Worm (Caenorhabditis elegans) whole organism, midembryonic: ENCODE measurements around the gene F42G4.7.

ENCODE experiments used
- T22C8.4 ChIP-seq: fragments of 200-800 bp; sonication (Bioruptor generic); IDR thresholded peaks from 2 replicates; pipeline ENCODE4 v1.3.6; 2022; ENCODE audit warnings: missing genetic modification characterization, missing compliant biosample characterization
- cog-1 ChIP-seq: sonication (generic microtip); optimal IDR thresholded peaks from 2 replicates; lab custom pipeline; 2016; ENCODE audit warnings: missing genetic modification characterization, missing compliant biosample characterization
- flt-1 ChIP-seq: fragments of 200-800 bp; sonication (Bioruptor generic); IDR thresholded peaks from 2 replicates; pipeline ENCODE4 v1.3.6; 2022; ENCODE audit warnings: missing genetic modification characterization, missing compliant biosample characterization
- klf-2 ChIP-seq: fragments of 200-800 bp; sonication (Bioruptor generic); conservative IDR thresholded peaks from 2 replicates; pipeline ENCODE4 v1.3.6; 2022; ENCODE audit warnings: missing genetic modification reagents, missing genetic modification characterization, missing compliant biosample characterization
- med-1 ChIP-seq: sonication (generic microtip); optimal IDR thresholded peaks from 2 replicates; lab custom pipeline; 2017; ENCODE audit warnings: missing genetic modification characterization, mild to moderate bottlenecking, missing compliant biosample characterization, antibody characterized with exemption, missing genetic modification reagents; ENCODE audit not compliant: insufficient read depth
- ref-1 ChIP-seq: fragments of 200-800 bp; sonication (Bioruptor generic); conservative IDR thresholded peaks from 2 replicates; pipeline ENCODE4 v1.3.6; 2022; ENCODE audit warnings: missing genetic modification reagents, missing genetic modification characterization, missing compliant biosample characterization
- tab-1 ChIP-seq: fragments of 200-800 bp; sonication (Bioruptor generic); IDR thresholded peaks from 2 replicates; pipeline ENCODE4 v1.3.6; 2022; ENCODE audit warnings: missing genetic modification characterization, missing compliant biosample characterization
- ztf-23 ChIP-seq: fragments of 200-800 bp; sonication (Bioruptor generic); IDR thresholded peaks from 2 replicates; pipeline ENCODE4 v1.3.6; 2022; ENCODE audit warnings: missing genetic modification reagents, missing genetic modification characterization, missing compliant biosample characterization
- ztf-29 ChIP-seq: fragments of 200-800 bp; sonication (Bioruptor generic); IDR thresholded peaks from 2 replicates; pipeline ENCODE4 v1.3.6; 2022; ENCODE audit warnings: missing genetic modification reagents, missing genetic modification characterization, missing compliant biosample characterization

The F42G4.7 gene

DNA sequence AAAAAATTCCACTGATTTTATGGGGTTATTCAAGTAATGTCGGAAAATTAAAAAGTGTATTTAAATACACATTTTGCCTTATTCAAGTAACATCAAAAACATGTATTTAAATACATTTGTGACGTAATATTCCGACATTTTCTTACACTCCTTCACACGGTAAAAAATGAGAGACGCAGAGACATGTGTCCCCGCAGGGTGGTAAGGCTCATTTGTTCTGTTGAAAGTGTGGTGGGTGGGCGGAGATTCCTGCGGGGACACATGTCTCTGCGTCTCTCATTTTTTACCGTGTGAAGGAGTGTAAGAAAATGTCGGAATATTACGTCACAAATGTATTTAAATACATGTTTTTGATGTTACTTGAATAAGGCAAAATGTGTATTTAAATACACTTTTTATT lies 30.7 kb downstream of the F42G4.7 start:
- TF ChIP-seq T22C8.4 (GFP tag; lab: Robert Waterston, UW) (peak; percentile 30; the same call in 1 of the 2 replicates), flt-1 (GFP tag; lab: Robert Waterston, UW) (peak; percentile 90), ref-1 (GFP tag; lab: Robert Waterston, UW) (peak; percentile 56; the same call in 1 of the 2 replicates), tab-1 (GFP tag; lab: Robert Waterston, UW) (0 out of 2 replicates have a peak, but pooled peaks have one; percentile 42), klf-2 (GFP tag; lab: Robert Waterston, UW) (peak; percentile 71; the same call in 1 of the 2 replicates), ztf-23 (GFP tag; lab: Robert Waterston, UW) (peak; percentile 69; the same call in 1 of the 2 replicates)

DNA sequence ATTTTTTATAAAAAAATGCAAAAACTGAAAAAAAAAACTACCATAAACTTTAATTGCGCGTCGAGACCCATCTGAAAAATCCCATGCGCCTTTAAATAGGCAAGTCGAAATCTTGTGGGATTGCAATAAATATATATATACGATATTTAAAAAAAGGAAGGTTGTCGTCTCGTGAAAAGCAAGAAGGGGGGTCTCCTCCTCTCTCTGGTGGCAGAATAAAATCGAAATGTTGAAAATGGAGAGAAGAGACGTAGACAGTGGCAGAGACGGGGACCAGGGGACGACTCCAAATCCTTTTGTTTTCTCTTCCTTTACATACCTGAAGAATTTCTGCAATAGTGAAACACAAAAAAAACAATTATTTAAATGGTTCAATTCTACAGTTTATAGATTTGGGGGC lies 33.1 kb downstream of the F42G4.7 start, which contains the start of gene F18A11.5:
TSS of gene F18A11.5 (minus strand) at position 321 of the 400 bp plus-strand sequence.
- TF ChIP-seq med-1 (GFP tag; lab: Kevin White, UChicago): no peak
- TF ChIP-seq ztf-23 (GFP tag; lab: Robert Waterston, UW): no peak
- no peak for TF ChIP-seq flt-1 (GFP tag; lab: Robert Waterston, UW)
- TF ChIP-seq T22C8.4 (GFP tag; lab: Robert Waterston, UW): no peak
- no peak for TF ChIP-seq ztf-29 (GFP tag; lab: Robert Waterston, UW)
- TF ChIP-seq tab-1 (GFP tag; lab: Robert Waterston, UW): no peak
- TF ChIP-seq cog-1 (tag; lab: Kevin White, UChicago): no peak
- TF ChIP-seq ref-1 (GFP tag; lab: Robert Waterston, UW): no peak
- TF ChIP-seq klf-2 (GFP tag; lab: Robert Waterston, UW): no peak

DNA sequence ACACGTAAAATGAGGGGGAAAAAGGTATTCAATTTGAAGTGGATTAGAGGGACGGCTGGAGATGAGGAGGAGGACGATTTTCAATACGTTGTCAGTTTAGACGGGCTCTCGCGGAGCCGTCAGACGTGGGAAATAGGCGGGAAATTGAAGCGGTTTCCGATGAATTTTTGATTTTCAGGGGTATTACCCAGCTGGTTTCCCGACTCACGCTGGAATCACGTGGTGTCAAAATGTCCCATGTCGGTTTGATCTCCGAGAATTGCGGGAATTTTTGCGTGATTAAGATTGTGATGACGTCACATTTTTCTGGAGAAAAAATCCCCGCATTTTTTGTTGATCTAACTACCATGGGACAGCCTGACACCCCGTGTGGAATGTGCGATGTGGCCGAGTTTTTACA lies 34.4 kb downstream of the F42G4.7 start:
- no peak for TF ChIP-seq ztf-23 (GFP tag; lab: Robert Waterston, UW)
- no peak for TF ChIP-seq med-1 (GFP tag; lab: Kevin White, UChicago)
- no peak for TF ChIP-seq ztf-29 (GFP tag; lab: Robert Waterston, UW)
- TF ChIP-seq T22C8.4 (GFP tag; lab: Robert Waterston, UW): no peak
- no peak for TF ChIP-seq cog-1 (tag; lab: Kevin White, UChicago)
- TF ChIP-seq klf-2 (GFP tag; lab: Robert Waterston, UW): no peak
- TF ChIP-seq tab-1 (GFP tag; lab: Robert Waterston, UW): no peak
- no peak for TF ChIP-seq ref-1 (GFP tag; lab: Robert Waterston, UW)
- no peak for TF ChIP-seq flt-1 (GFP tag; lab: Robert Waterston, UW)

DNA sequence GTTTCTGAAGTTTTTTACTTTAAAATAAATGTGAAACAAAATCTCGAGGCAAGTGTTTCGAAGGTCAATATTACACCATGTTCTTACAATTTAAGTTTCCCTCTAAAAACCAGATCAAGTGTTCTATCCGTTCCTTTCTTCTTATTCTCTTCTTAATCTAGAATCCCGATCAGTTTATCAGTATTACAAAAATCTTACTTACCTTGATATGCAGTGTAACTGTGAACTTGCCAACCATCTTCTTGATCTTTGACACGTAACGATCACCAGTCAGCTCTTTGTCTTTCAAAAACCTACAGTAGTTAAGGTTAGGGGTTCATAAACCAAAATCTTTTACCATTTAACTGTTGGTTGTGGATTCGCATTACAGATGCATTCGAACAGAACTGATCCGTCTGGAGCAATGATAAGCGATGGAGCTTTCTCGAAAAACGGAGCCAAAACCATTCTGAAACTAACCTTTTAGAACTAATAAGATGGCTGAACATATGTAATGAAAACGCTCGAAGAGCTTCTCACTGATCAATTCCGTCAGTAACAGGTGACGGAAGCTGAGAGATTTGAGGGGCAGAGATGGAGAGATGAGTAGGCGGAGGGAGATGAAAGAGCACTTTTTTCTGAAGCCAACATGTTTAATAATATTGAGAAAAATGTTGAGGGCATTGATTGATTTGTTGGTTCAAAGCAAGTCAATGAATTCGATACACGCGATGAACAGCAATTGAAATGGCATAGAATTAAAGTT lies 39.2 kb downstream of the F42G4.7 start, which contains the start of gene oig-2:
TSS of gene oig-2 (minus strand) at position 448 of the 745 bp plus-strand sequence.
- TF ChIP-seq ztf-29 (GFP tag; lab: Robert Waterston, UW) (no peak), klf-2 (GFP tag; lab: Robert Waterston, UW) (no peak), T22C8.4 (GFP tag; lab: Robert Waterston, UW) (no peak), ref-1 (GFP tag; lab: Robert Waterston, UW) (no peak), tab-1 (GFP tag; lab: Robert Waterston, UW) (no peak), cog-1 (tag; lab: Kevin White, UChicago) (no peak), flt-1 (GFP tag; lab: Robert Waterston, UW) (no peak), ztf-23 (GFP tag; lab: Robert Waterston, UW) (no peak), med-1 (GFP tag; lab: Kevin White, UChicago) (no peak)

DNA sequence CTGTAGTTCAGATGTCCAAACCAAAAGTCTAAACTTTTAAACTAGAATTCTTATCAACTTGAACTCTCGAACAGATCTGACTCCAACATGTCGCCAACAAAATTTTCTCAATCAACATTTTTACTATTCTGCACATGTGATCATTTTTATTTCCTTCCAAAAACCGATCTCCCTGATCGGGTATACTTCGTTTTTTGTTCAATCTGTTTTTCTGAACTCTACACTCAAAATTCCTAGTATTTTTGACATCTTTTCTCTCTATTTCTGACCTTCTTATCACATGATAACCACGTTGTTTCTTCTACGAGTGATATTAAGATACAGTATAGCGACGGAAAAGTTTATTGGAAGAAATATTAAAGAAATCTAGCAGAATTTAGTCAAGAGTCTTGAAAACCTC lies 40.8 kb downstream of the F42G4.7 start:
- TF ChIP-seq T22C8.4 (GFP tag; lab: Robert Waterston, UW) (no peak), ref-1 (GFP tag; lab: Robert Waterston, UW) (no peak), flt-1 (GFP tag; lab: Robert Waterston, UW) (no peak), med-1 (GFP tag; lab: Kevin White, UChicago) (no peak), ztf-23 (GFP tag; lab: Robert Waterston, UW) (no peak), tab-1 (GFP tag; lab: Robert Waterston, UW) (no peak), cog-1 (tag; lab: Kevin White, UChicago) (no peak), ztf-29 (GFP tag; lab: Robert Waterston, UW) (no peak), klf-2 (GFP tag; lab: Robert Waterston, UW) (no peak)

DNA sequence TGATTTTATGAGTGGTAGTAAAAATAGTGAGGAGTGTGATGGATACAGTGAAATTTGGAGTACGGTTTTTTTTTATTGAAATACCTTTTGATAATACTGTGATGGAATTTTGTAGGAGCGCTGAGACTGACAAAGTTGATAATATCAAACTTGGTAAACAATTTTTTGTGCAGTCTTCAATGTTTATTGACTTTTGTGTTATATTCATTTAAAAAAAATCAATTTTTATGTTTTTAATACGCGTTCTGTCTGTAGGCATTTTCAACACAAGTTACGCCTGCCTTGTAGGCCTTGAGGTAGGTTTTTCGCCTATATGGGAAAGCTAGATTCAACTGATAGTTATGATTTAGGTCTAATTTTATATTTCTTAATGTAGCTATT lies 42.2 kb downstream of the F42G4.7 start:
- TF ChIP-seq cog-1 (tag; lab: Kevin White, UChicago): no peak
- TF ChIP-seq flt-1 (GFP tag; lab: Robert Waterston, UW): no peak
- no peak for TF ChIP-seq ztf-23 (GFP tag; lab: Robert Waterston, UW)
- no peak for TF ChIP-seq ref-1 (GFP tag; lab: Robert Waterston, UW)
- TF ChIP-seq ztf-29 (GFP tag; lab: Robert Waterston, UW): no peak
- TF ChIP-seq tab-1 (GFP tag; lab: Robert Waterston, UW): no peak

DNA sequence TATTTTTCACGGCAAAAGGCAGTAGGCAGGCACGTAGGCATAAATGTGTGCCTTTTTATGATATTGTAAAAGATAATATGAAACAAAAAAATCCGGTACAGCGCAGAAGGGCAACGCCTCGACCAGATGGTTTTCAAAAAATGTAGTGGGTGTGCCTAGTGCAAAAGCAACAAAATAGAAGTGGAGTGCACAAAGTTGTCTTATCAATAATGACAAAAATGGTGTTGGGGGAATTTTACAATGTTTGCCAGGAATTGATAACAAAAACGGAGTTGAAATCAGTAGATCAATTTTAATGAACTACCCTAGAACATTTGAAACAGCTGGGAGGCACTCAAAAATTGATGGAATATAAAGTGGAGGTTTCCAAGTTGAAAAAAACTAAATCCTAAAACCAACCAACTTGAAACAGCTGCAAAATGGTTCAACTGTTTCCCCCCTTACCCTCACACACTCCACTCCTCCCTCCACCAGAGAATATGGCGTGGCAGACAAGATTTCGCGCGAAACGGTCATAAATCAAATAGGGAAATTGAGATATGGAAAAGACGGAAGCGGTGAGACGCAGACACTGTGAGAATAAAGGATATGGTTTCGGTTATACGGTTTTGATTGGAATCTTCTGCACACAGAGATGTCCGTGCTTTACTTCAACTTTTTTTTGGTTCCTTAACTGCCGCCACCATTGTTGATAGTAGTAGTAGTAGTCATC lies 42.8 kb downstream of the F42G4.7 start:
- TF ChIP-seq ref-1 (GFP tag; lab: Robert Waterston, UW): no peak
- TF ChIP-seq tab-1 (GFP tag; lab: Robert Waterston, UW): no peak
- TF ChIP-seq klf-2 (GFP tag; lab: Robert Waterston, UW): no peak
- no peak for TF ChIP-seq flt-1 (GFP tag; lab: Robert Waterston, UW)
- no peak for TF ChIP-seq cog-1 (tag; lab: Kevin White, UChicago)
- TF ChIP-seq med-1 (GFP tag; lab: Kevin White, UChicago): no peak
- TF ChIP-seq ztf-23 (GFP tag; lab: Robert Waterston, UW): no peak
- TF ChIP-seq T22C8.4 (GFP tag; lab: Robert Waterston, UW): no peak
- no peak for TF ChIP-seq ztf-29 (GFP tag; lab: Robert Waterston, UW)

DNA sequence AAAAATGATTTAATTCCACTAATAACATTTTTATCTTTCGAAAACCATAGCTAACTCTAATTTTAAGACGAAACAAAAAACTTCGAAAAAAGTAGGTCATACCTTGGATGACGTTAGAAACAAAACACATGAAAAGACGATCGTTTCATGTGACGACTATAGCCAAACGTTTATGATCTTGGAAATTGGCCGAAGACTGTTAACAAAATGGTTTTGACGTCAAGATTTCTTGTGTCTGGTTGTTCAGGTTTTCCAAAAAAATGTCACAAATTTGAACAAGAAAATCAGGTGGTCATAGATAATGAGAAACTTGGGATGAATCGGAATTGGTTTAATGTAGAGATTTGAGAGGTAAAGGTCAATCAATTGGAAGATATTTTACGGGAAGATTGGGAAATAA lies 43.8 kb downstream of the F42G4.7 start:
- TF ChIP-seq ztf-23 (GFP tag; lab: Robert Waterston, UW): no peak
- no peak for TF ChIP-seq ztf-29 (GFP tag; lab: Robert Waterston, UW)
- TF ChIP-seq med-1 (GFP tag; lab: Kevin White, UChicago): no peak
- TF ChIP-seq flt-1 (GFP tag; lab: Robert Waterston, UW): no peak
- no peak for TF ChIP-seq tab-1 (GFP tag; lab: Robert Waterston, UW)
- no peak for TF ChIP-seq klf-2 (GFP tag; lab: Robert Waterston, UW)
- TF ChIP-seq ref-1 (GFP tag; lab: Robert Waterston, UW): no peak
- no peak for TF ChIP-seq cog-1 (tag; lab: Kevin White, UChicago)
- TF ChIP-seq T22C8.4 (GFP tag; lab: Robert Waterston, UW): no peak
